Worm (Caenorhabditis elegans): Measurements from ENCODE around the gene col-72.

The col-72 gene

DNA sequence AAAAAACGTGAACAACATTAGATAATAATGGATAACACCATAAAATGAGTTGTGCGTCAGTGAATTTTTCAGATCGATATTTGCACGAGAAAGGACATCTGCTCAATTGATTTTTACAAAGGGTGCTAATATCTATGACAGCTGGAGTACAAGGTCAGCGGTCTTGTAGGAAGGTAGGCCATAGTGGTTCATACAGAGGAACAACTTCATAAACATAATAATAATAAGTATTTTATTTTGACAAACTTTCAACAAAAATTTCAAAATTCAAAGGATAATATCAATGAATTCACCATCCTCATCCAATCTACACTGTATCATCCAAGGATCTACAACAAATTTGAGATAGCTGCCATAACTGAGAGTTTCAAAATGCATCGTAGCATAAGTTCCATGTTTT, 46.8 kb downstream of the col-72 start, which contains the start of gene fbxb-104:
TSS of gene fbxb-104 (minus strand) at position 101 of the 400 bp plus-strand sequence.
- TF ChIP-seq cnd-1 (tag; optimal IDR thresholded peaks at IDR 0.05) (no peak), sem-2 (GFP tag; optimal IDR thresholded peaks at IDR 0.05) (no peak), ham-2 (GFP tag; optimal IDR thresholded peaks at IDR 0.05) (no peak), ztf-11 (tag; optimal IDR thresholded peaks at IDR 0.05) (no peak), tbx-8 (GFP tag; optimal IDR thresholded peaks at IDR 0.05) (no peak), ces-1 (GFP tag; optimal IDR thresholded peaks at IDR 0.05) (no peak), lin-13 (tag; optimal IDR thresholded peaks at IDR 0.05) (no peak), nhr-28 (tag; optimal IDR thresholded peaks at IDR 0.05) (no peak), elt-1 (tag; optimal IDR thresholded peaks at IDR 0.05; ENCODE audit: borderline replicate concordance, insufficient read depth) (no peak), zip-8 (tag; optimal IDR thresholded peaks at IDR 0.05) (no peak), ceh-43 (GFP tag; optimal IDR thresholded peaks at IDR 0.05) (no peak), mep-1 (tag; optimal IDR thresholded peaks at IDR 0.05) (no peak), mls-2 (tag; optimal IDR thresholded peaks at IDR 0.05) (no peak), elt-3 (tag; optimal IDR thresholded peaks at IDR 0.05) (no peak), nhr-76 (tag; optimal IDR thresholded peaks at IDR 0.05) (no peak), hlh-1 (tag; optimal IDR thresholded peaks at IDR 0.05) (no peak), lin-32 (GFP tag; optimal IDR thresholded peaks at IDR 0.05) (no peak), nhr-237 (tag; optimal IDR thresholded peaks at IDR 0.05) (no peak), snpc-4 (tag; optimal IDR thresholded peaks at IDR 0.05) (no peak)

DNA sequence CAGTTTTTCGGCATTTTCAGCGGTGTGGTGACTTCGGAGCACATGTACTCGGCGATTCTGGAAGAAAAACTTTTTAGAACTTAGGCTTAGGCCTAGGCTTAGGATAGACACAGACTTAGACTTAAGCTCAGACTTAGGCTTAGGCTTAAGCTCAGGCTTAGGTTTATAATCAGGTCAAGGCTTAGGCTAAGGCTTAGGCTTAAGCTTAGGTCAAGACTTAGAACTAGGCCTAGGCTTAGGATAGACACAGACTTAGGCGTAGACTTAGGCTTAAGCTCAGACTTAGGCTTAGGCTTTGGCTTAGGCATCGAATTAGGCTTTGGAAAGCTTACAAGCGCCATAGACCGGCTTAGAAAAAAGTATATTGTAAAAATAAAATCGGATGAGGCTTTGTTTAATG, 47.5 kb downstream of the col-72 start:
- no peak for TF ChIP-seq zip-8 (tag; optimal IDR thresholded peaks at IDR 0.05)
- no peak for TF ChIP-seq nhr-28 (tag; optimal IDR thresholded peaks at IDR 0.05)
- TF ChIP-seq pha-4 (tag; optimal IDR thresholded peaks at IDR 0.05): no peak
- no peak for TF ChIP-seq ceh-83 (GFP tag; optimal IDR thresholded peaks at IDR 0.05)
- TF ChIP-seq mls-2 (tag; optimal IDR thresholded peaks at IDR 0.05): no peak
- TF ChIP-seq ztf-11 (tag; optimal IDR thresholded peaks at IDR 0.05): no peak
- TF ChIP-seq bed-3 (GFP tag; optimal IDR thresholded peaks at IDR 0.05): no peak
- TF ChIP-seq hlh-1 (tag; optimal IDR thresholded peaks at IDR 0.05): no peak
- no peak for TF ChIP-seq unc-39 (tag; optimal IDR thresholded peaks at IDR 0.05)
- TF ChIP-seq ceh-39 (tag; optimal IDR thresholded peaks at IDR 0.05): no peak

DNA sequence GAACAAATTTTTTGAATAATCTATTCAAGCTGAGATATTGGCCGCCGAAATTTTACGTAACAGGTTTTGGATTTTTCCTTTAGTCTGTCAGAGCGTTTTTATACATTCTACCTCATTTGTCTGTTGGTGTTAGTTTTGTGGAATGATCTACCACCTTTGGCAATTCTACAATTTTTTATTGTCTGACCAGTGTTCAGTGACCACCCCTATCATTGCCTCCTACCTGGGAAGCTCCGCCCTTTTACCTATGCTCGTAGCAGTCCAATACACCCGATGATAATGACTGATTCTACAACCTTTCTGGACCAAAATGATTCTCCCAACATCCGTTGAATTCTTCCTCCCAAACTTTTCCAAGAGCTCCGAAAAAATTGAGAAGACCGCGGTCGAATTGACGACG, 50.3 kb downstream of the col-72 start, which contains the start of gene sdz-32:
TSS of gene sdz-32 (plus strand) at position 301 of the 400 bp plus-strand sequence.
- TF ChIP-seq ceh-83 (GFP tag; optimal IDR thresholded peaks at IDR 0.05) (no peak), blmp-1 (tag; optimal IDR thresholded peaks at IDR 0.05) (no peak), ces-1 (GFP tag; optimal IDR thresholded peaks at IDR 0.05) (no peak), unc-120 (tag; optimal IDR thresholded peaks at IDR 0.05; ENCODE audit: poor library complexity, severe bottlenecking) (no peak), sptf-1 (tag; optimal IDR thresholded peaks at IDR 0.05) (no peak), lin-13 (tag; optimal IDR thresholded peaks at IDR 0.05) (no peak), M03D4.4 (tag; optimal IDR thresholded peaks at IDR 0.05) (no peak), drap-1 (GFP tag; optimal IDR thresholded peaks at IDR 0.05) (no peak)

DNA sequence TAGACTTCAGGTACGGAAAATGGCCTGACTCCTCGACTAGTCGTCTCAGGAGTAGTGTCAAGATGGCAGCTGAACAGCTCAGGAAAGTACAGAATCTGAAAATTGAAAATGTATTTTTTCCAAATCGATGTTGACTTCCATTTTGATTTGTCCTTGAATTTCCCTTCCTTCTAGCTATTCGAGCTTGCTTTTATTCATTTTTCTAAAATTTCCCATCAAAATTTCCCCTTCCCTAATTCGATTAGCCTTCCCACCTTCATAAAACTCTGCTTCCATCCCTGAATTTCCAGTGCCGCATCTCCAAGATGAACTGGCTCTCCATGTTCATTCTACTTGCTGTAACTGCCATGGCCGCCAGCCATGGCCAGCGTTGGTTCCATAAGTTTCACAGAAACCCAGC, 51.2 kb downstream of the col-72 start, which contains the start of gene Y49F6B.6:
TSS of gene Y49F6B.6 (plus strand) at position 301 of the 400 bp plus-strand sequence.
- TF ChIP-seq ceh-83 (GFP tag; optimal IDR thresholded peaks at IDR 0.05) (no peak), unc-62 (GFP tag; optimal IDR thresholded peaks at IDR 0.05) (no peak)

DNA sequence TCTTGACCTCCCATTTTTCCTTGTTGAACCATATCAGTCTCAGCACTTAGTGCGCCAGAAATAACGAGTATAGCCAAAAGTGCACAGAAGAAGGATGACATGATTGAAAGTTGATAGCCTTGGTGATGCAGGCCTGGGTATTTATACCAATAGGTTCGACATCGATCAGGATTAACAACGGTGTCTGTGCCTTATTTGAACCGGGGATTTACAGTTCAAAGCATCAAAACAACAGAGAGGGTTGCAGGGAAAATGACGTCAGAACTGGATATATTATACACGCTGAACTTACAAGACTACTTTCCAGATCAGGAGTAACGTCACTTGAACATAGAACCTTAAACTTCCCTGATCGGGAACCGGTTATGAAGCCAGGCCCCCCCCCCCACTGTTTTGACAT, 51.7 kb downstream of the col-72 start, which contains the start of gene Y49F6B.12:
TSS of gene Y49F6B.12 (minus strand) at position 101 of the 400 bp plus-strand sequence.
- TF ChIP-seq ztf-11 (tag; optimal IDR thresholded peaks at IDR 0.05) (no peak), flh-1 (GFP tag; optimal IDR thresholded peaks at IDR 0.05) (no peak)

DNA sequence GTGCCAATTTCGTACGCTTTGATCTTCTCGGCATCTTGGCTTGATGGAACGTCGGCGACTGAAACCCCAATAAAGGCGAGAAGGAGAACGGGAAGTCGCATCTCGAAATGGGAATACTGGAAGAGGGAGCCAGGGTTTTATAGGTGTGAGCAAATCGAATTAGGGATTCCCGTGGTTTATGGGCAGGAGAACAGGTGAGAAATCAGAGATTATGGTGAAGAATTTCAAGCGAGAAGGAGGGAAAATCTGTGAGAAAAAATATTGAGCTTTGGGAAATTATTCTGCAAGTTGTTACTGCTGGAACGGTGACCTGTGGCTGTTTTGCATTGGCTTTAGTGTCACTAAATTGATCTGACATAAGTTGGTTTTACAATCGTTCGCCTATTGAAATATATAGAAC, 52.4 kb downstream of the col-72 start, which contains the start of gene Y49F6B.13:
TSS of gene Y49F6B.13 (minus strand) at position 101 of the 400 bp plus-strand sequence.
- TF ChIP-seq cnd-1 (tag; optimal IDR thresholded peaks at IDR 0.05) (no peak), mab-5 (tag; optimal IDR thresholded peaks at IDR 0.05) (no peak), nhr-28 (tag; optimal IDR thresholded peaks at IDR 0.05) (no peak), hlh-1 (tag; optimal IDR thresholded peaks at IDR 0.05) (no peak), tbx-8 (GFP tag; optimal IDR thresholded peaks at IDR 0.05) (no peak), zip-8 (tag; optimal IDR thresholded peaks at IDR 0.05) (no peak), nhr-12 (tag; optimal IDR thresholded peaks at IDR 0.05) (no peak), lsy-2 (tag; optimal IDR thresholded peaks at IDR 0.05) (no peak), drap-1 (GFP tag; optimal IDR thresholded peaks at IDR 0.05) (no peak), ceh-39 (tag; optimal IDR thresholded peaks at IDR 0.05) (no peak)

Measured in whole organism, mixed stage, embryonic.